Worm (Caenorhabditis elegans) whole organism, L4/young adult: ENCODE results near the gene mec-2.

Experiments
- W03F9.2 ChIP-seq: fragments of 150-350 bp; optimal IDR thresholded peaks from 2 replicates; lab custom pipeline; 2014; ENCODE audit warnings: missing biosample characterization, missing genetic modification characterization
- dao-5 ChIP-seq: sonication (generic microtip); optimal IDR thresholded peaks from 2 replicates; lab custom pipeline; 2016; ENCODE audit warnings: missing genotype, missing genetic modification characterization, moderate library complexity, missing compliant biosample characterization
- him-1 ChIP-seq: sonication (generic microtip); optimal IDR thresholded peaks from 2 replicates; lab custom pipeline; 2016; ENCODE audit warnings: missing genotype, missing genetic modification reagents, missing genetic modification characterization, missing compliant biosample characterization

The mec-2 gene

ce11 chrX:5567454-5567853 lies at the start of gene mec-2:
TSS of gene mec-2 (plus strand) at chrX:5567754.
- TF ChIP-seq W03F9.2 (tag; lab: Kevin White, UChicago) (no peak), dao-5 (tag; lab: Kevin White, UChicago) (no peak), him-1 (no peak)

DNA sequence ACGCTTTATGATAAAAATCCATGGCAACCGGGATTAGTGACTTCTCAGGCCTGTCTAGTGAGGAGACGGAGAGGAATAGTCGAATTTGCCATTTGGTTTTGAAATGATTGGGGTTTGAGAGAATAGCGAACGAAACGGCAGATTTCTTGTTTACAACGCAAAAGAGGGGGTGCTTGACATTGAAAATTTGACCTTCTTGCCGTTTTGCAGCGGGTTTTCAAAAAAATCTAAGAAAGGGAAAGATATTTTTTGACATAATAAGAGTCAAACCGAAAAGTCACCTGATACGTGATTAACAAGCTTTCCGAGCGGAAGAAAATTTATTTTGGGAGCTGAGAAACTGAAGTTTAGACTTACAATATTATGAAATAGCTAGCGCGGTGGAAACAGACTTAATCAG lies 49.7 kb upstream of the mec-2 start:
- no peak for TF ChIP-seq him-1
- no peak for TF ChIP-seq W03F9.2 (tag; lab: Kevin White, UChicago)
- TF ChIP-seq dao-5 (tag; lab: Kevin White, UChicago), result no peak

- no peak for TF ChIP-seq him-1
- TF ChIP-seq W03F9.2 (tag; lab: Kevin White, UChicago), result no peak
- TF ChIP-seq dao-5 (tag; lab: Kevin White, UChicago), result no peak
Observed at ce11 chrX:5518352-5518751, 49.2 kb upstream of the mec-2 start.

- TF ChIP-seq W03F9.2 (tag; lab: Kevin White, UChicago), result no peak
- TF ChIP-seq him-1, result no peak
- no peak for TF ChIP-seq dao-5 (tag; lab: Kevin White, UChicago)
Observed at ce11 chrX:5519567-5519966, 48.0 kb upstream of the mec-2 start.

- TF ChIP-seq him-1 (no peak), W03F9.2 (tag; lab: Kevin White, UChicago) (no peak), dao-5 (tag; lab: Kevin White, UChicago) (no peak)
Observed at ce11 chrX:5522769-5523601, 44.6 kb upstream of the mec-2 start, which contains the start of gene mboa-3. TSS of gene mboa-3 (minus strand) at chrX:5522819.

DNA sequence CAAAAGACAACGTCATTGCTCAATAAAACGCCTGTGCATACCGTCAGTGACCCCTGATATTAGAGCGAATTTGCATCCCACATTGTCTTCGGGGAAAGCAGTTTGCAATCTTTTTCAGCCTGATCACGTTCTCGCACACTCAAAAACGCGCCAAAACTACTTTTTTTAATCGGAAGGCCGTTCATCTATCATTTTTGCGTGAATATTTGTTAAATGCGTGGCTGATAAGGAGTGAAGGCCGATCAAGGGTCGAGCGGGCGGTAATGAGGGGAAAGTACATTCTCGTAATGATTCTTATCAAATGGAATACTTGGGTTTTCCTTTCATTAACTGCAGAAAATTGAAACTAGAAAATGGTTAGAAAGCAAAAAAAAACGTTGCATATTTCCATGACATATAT lies 43.3 kb upstream of the mec-2 start:
- TF ChIP-seq him-1, result no peak
- no peak for TF ChIP-seq dao-5 (tag; lab: Kevin White, UChicago)
- no peak for TF ChIP-seq W03F9.2 (tag; lab: Kevin White, UChicago)

- TF ChIP-seq him-1, result no peak
- no peak for TF ChIP-seq W03F9.2 (tag; lab: Kevin White, UChicago)
- TF ChIP-seq dao-5 (tag; lab: Kevin White, UChicago), result no peak
Observed at ce11 chrX:5538416-5538815, 29.1 kb upstream of the mec-2 start, which contains the start of gene lgx-1. TSS of gene lgx-1 (minus strand) at chrX:5538516.

ce11 chrX:5543651-5544050 lies 23.9 kb upstream of the mec-2 start, which contains the start of gene C54G7.1:
TSS of gene C54G7.1 (plus strand) at chrX:5543951.
- no peak for TF ChIP-seq W03F9.2 (tag; lab: Kevin White, UChicago)
- no peak for TF ChIP-seq him-1
- no peak for TF ChIP-seq dao-5 (tag; lab: Kevin White, UChicago)

ce11 chrX:5547828-5548227 lies 19.7 kb upstream of the mec-2 start:
- no peak for TF ChIP-seq him-1
- no peak for TF ChIP-seq dao-5 (tag; lab: Kevin White, UChicago)
- TF ChIP-seq W03F9.2 (tag; lab: Kevin White, UChicago), result no peak

ce11 chrX:5552652-5553051 lies 14.9 kb upstream of the mec-2 start, which contains the start of gene ifta-1:
TSS of gene ifta-1 (minus strand) at chrX:5552752.
- TF ChIP-seq him-1 (no peak), dao-5 (tag; lab: Kevin White, UChicago) (no peak), W03F9.2 (tag; lab: Kevin White, UChicago) (no peak)

DNA sequence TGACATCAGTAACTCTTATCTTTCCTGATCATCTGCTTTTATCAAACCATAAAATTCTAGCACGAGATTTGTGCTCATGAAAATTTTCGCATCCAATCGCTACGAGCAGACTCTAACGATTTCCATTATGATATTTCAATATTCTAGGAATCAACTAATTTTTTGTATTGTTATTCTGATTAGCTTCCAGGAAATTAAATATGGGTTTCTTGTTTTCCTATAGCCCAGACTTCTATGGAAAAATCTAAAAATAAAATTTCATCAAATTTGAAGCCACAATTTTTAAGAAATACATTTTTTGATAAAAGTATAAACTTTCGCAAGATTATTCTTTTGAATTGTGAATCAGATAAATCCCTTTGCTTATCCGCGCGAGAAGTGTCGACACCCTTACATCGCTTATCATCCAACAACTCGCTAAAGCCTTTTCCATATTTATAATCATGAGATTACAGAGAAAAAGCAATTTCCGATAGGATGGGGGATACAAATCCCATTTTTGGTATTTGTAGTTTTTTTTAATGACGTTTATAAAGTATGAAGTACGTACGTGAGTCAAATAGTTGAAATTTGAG lies 12.4 kb upstream of the mec-2 start:
- TF ChIP-seq W03F9.2 (tag; lab: Kevin White, UChicago) (no peak), him-1 (no peak), dao-5 (tag; lab: Kevin White, UChicago) (no peak)

- TF ChIP-seq W03F9.2 (tag; lab: Kevin White, UChicago), result no peak
- TF ChIP-seq dao-5 (tag; lab: Kevin White, UChicago), result no peak
- TF ChIP-seq him-1, result no peak
Observed at ce11 chrX:5557966-5558365, 9.6 kb upstream of the mec-2 start, which contains the start of gene C38C5.1. TSS of gene C38C5.1 (plus strand) at chrX:5558055.

DNA sequence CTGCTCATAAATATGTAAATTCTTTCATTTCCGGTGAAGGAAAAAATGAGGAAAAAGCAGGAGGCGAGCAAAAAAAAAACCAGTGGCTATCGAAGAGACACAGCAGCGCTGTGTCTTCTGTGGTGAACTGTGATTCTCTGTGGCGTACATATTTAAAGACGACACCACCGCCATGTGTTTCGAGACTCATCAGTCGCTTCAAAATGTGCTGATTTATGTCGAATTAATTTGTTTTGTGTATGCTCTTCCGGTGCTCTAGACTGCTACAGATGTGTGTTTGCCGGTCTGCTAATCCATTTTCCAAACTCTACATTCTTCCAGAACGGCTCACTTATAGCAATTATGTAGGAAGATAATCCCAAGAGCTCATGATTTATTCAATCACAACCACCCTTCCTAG lies 2.1 kb upstream of the mec-2 start:
- TF ChIP-seq him-1 (no peak), W03F9.2 (tag; lab: Kevin White, UChicago) (no peak), dao-5 (tag; lab: Kevin White, UChicago) (no peak)

DNA sequence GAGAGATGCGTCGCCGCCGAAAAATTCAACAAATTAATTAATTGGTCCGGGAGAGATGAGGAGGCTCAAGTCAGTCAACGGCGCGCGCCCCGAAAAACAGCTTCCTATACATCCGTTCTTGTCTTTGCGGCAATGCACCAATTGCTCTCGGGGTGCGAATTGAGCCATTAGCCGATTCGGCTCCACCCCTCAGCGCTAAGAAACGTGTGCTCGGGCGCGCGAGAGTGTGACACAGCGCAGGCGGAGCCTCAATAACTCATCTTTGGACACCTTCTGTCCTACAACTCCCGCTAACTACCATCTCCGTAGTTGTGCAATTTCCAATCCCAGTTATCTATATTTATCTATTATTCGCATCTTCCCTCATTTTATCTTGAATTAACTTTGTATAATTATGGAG lies 5.1 kb downstream of the mec-2 start:
- TF ChIP-seq him-1, result no peak
- no peak for TF ChIP-seq dao-5 (tag; lab: Kevin White, UChicago)
- no peak for TF ChIP-seq W03F9.2 (tag; lab: Kevin White, UChicago)
